Worm (Caenorhabditis elegans) whole organism, young adult: ENCODE measurements around the gene tbc-6.

ENCODE experiments used
- B0019.2 ChIP-seq: fragments of 200-800 bp; sonication (Bioruptor generic); conservative IDR thresholded peaks from 2 replicates; pipeline ENCODE4 v1.3.6; 2022; ENCODE audit warnings: missing genetic modification reagents, missing genetic modification characterization, missing compliant biosample characterization
- B0336.3 ChIP-seq: fragments of 200-800 bp; sonication (Bioruptor generic); IDR thresholded peaks from 2 replicates; pipeline ENCODE4 v1.3.6; 2022; ENCODE audit warnings: missing genetic modification characterization, missing compliant biosample characterization
- D2030.7 ChIP-seq: fragments of 200-800 bp; sonication (Bioruptor generic); IDR thresholded peaks from 2 replicates; pipeline ENCODE4 v1.3.6; 2022; ENCODE audit warnings: missing genetic modification reagents, missing genetic modification characterization, missing compliant biosample characterization
- F10E7.11 ChIP-seq: sonication (generic microtip); optimal IDR thresholded peaks from 2 replicates; lab custom pipeline; 2017; ENCODE audit warnings: mild to moderate bottlenecking, missing genetic modification characterization, moderate library complexity, missing compliant biosample characterization
- F22D6.2 ChIP-seq: sonication (generic microtip); optimal IDR thresholded peaks from 2 replicates; lab custom pipeline; 2016; ENCODE audit warnings: mild to moderate bottlenecking, missing genetic modification characterization, missing compliant biosample characterization
- F23B12.7 ChIP-seq: sonication (generic microtip); optimal IDR thresholded peaks from 2 replicates; lab custom pipeline; 2017; ENCODE audit warnings: missing genetic modification characterization, mild to moderate bottlenecking, missing compliant biosample characterization, antibody characterized with exemption, moderate library complexity; ENCODE audit not compliant: insufficient read depth
- F39B2.1 ChIP-seq: fragments of 200-800 bp; sonication (Bioruptor generic); IDR thresholded peaks from 2 replicates; pipeline ENCODE4 v1.3.6; 2022; ENCODE audit warnings: missing genetic modification reagents, missing genetic modification characterization, missing compliant biosample characterization
- T26A5.8 ChIP-seq: sonication (generic microtip); optimal IDR thresholded peaks from 2 replicates; lab custom pipeline; 2016; ENCODE audit warnings: missing genetic modification characterization, missing compliant biosample characterization
- Y53F4B.3 ChIP-seq: fragments of 200-800 bp; sonication (Bioruptor generic); IDR thresholded peaks from 2 replicates; pipeline ENCODE4 v1.3.6; 2022; ENCODE audit warnings: missing genetic modification reagents, missing genetic modification characterization, missing compliant biosample characterization
- Y53G8AR.9 ChIP-seq: fragments of 200-800 bp; sonication (Bioruptor generic); conservative IDR thresholded peaks from 2 replicates; pipeline ENCODE4 v1.3.6; 2022; ENCODE audit warnings: missing genetic modification reagents, missing genetic modification characterization, missing compliant biosample characterization
- Y67H2A.10 ChIP-seq: fragments of 200-800 bp; sonication (Bioruptor generic); conservative IDR thresholded peaks from 2 replicates; pipeline ENCODE4 v1.3.6; 2022; ENCODE audit warnings: missing genetic modification reagents, missing genetic modification characterization, missing compliant biosample characterization
- aptf-3 ChIP-seq: fragments of 200-800 bp; sonication (Bioruptor generic); IDR thresholded peaks from 2 replicates; pipeline ENCODE4 v1.3.6; 2022; ENCODE audit warnings: missing genetic modification characterization, missing compliant biosample characterization
- atf-7 ChIP-seq: sonication (generic microtip); optimal IDR thresholded peaks from 2 replicates; lab custom pipeline; 2017; ENCODE audit warnings: mild to moderate bottlenecking, missing genetic modification characterization, missing compliant biosample characterization
- ceh-40 ChIP-seq: fragments of 200-800 bp; sonication (Bioruptor generic); IDR thresholded peaks from 2 replicates; pipeline ENCODE4 v1.3.6; 2022; ENCODE audit warnings: missing genetic modification characterization, missing compliant biosample characterization
- ceh-58 ChIP-seq: fragments of 200-800 bp; sonication (Bioruptor generic); IDR thresholded peaks from 2 replicates; pipeline ENCODE4 v1.3.6; 2022; ENCODE audit warnings: missing genetic modification characterization, missing compliant biosample characterization
- ceh-79 ChIP-seq: sonication (generic microtip); optimal IDR thresholded peaks from 2 replicates; lab custom pipeline; 2017; ENCODE audit warnings: mild to moderate bottlenecking, missing genetic modification characterization, missing compliant biosample characterization
- dox-1 ChIP-seq: fragments of 200-800 bp; sonication (Bioruptor generic); IDR thresholded peaks from 2 replicates; pipeline ENCODE4 v1.3.6; 2022; ENCODE audit warnings: missing genetic modification reagents, missing genetic modification characterization, missing compliant biosample characterization
- egrh-3 ChIP-seq: fragments of 200-800 bp; sonication (Bioruptor generic); IDR thresholded peaks from 2 replicates; pipeline ENCODE4 v1.3.6; 2022; ENCODE audit warnings: missing genetic modification reagents, missing genetic modification characterization, missing compliant biosample characterization
- lsl-1 ChIP-seq: fragments of 200-800 bp; sonication (Bioruptor generic); optimal IDR thresholded peaks from 2 replicates; lab custom pipeline; 2018; ENCODE audit warnings: mild to moderate bottlenecking, missing genetic modification characterization, moderate library complexity, missing compliant biosample characterization
- madf-10 ChIP-seq: sonication (generic microtip); optimal IDR thresholded peaks from 2 replicates; lab custom pipeline; 2016; ENCODE audit warnings: mild to moderate bottlenecking, missing genetic modification characterization, missing compliant biosample characterization
- madf-8 ChIP-seq: fragments of 200-800 bp; sonication (Bioruptor generic); conservative IDR thresholded peaks from 2 replicates; pipeline ENCODE4 v1.3.6; 2022; ENCODE audit warnings: missing genetic modification reagents, missing genetic modification characterization, missing compliant biosample characterization
- nfya-2 ChIP-seq: fragments of 200-800 bp; sonication (Bioruptor generic); IDR thresholded peaks from 2 replicates; pipeline ENCODE4 v1.3.6; 2022; ENCODE audit warnings: missing genetic modification reagents, missing genetic modification characterization, missing compliant biosample characterization
- nhr-179 ChIP-seq: sonication (generic microtip); optimal IDR thresholded peaks from 2 replicates; lab custom pipeline; 2016; ENCODE audit warnings: mild to moderate bottlenecking, missing genetic modification characterization, missing compliant biosample characterization
- rec-8 ChIP-seq, 2 experiments: sonication (generic microtip); optimal IDR thresholded peaks; 2 replicates each; lab custom pipeline; 2016; ENCODE audit warnings: mild to moderate bottlenecking in 2 of 2, missing genetic modification characterization in 2 of 2, missing genetic modification reagents in 2 of 2, missing genotype in 2 of 2, missing biosample characterization in 1 of 2, missing compliant biosample characterization in 1 of 2, moderate library complexity in 1 of 2
- rpc-1 ChIP-seq, 2 experiments: fragments of 150-350 bp in 1 of 2; sonication (generic microtip) in 1 of 2; optimal IDR thresholded peaks; 2 replicates each; lab custom pipeline; 2014 to 2018; ENCODE audit warnings: missing biosample characterization in 1 of 2, missing genetic modification characterization in 1 of 2, missing genetic modification reagents in 1 of 2, missing genotype in 1 of 2
- snpc-3.4 ChIP-seq: sonication (generic microtip); optimal IDR thresholded peaks from 2 replicates; lab custom pipeline; 2017; ENCODE audit warnings: missing genetic modification characterization, mild to moderate bottlenecking, missing compliant biosample characterization, antibody characterized with exemption, moderate library complexity, missing genotype, missing genetic modification reagents
- sptf-2 ChIP-seq: fragments of 200-800 bp; sonication (Bioruptor generic); optimal IDR thresholded peaks from 2 replicates; lab custom pipeline; 2018; ENCODE audit warnings: mild to moderate bottlenecking, missing genetic modification characterization, missing compliant biosample characterization
- unc-130 ChIP-seq: sonication (generic microtip); optimal IDR thresholded peaks from 2 replicates; lab custom pipeline; 2016; ENCODE audit warnings: missing genetic modification reagents, missing genetic modification characterization, missing compliant biosample characterization
- zfh-2 ChIP-seq: fragments of 200-800 bp; sonication (Bioruptor generic); conservative IDR thresholded peaks from 2 replicates; pipeline ENCODE4 v1.3.6; 2022; ENCODE audit warnings: missing genetic modification reagents, missing genetic modification characterization, missing compliant biosample characterization
- ztf-22 ChIP-seq: fragments of 200-800 bp; sonication (Bioruptor generic); optimal IDR thresholded peaks from 2 replicates; lab custom pipeline; 2018; ENCODE audit warnings: mild to moderate bottlenecking, missing genetic modification characterization, moderate library complexity, missing compliant biosample characterization
- ztf-25 ChIP-seq: fragments of 200-800 bp; sonication (Bioruptor generic); IDR thresholded peaks from 2 replicates; pipeline ENCODE4 v1.3.6; 2022; ENCODE audit warnings: missing genetic modification reagents, missing genetic modification characterization, missing compliant biosample characterization
- ztf-28 ChIP-seq: fragments of 200-800 bp; sonication (Bioruptor generic); IDR thresholded peaks from 2 replicates; pipeline ENCODE4 v1.3.6; 2022; ENCODE audit warnings: missing genetic modification reagents, missing genetic modification characterization, missing compliant biosample characterization

The tbc-6 gene

ce11 chrII:6831531-6832201 is 16.3 kb upstream of the tbc-6 start:
- TF ChIP-seq Y67H2A.10 (GFP tag; lab: Robert Waterston, UW) (no peak), F10E7.11 (no peak), madf-8 (GFP tag; lab: Robert Waterston, UW) (no peak), snpc-3.4 (tag; lab: Kevin White, UChicago) (no peak), ztf-25 (GFP tag; lab: Robert Waterston, UW) (no peak), B0019.2 (GFP tag; lab: Robert Waterston, UW) (no peak), ztf-28 (GFP tag; lab: Robert Waterston, UW) (no peak), ceh-40 (GFP tag; lab: Robert Waterston, UW) (no peak), ceh-58 (no peak), aptf-3 (GFP tag; lab: Robert Waterston, UW) (no peak), F23B12.7 (tag; lab: Kevin White, UChicago) (no peak), F22D6.2 (no peak), ztf-22 (GFP tag; lab: Kevin White, UChicago) (no peak)

ce11 chrII:6832207-6832606 is 15.7 kb upstream of the tbc-6 start:
- TF ChIP-seq F39B2.1 (GFP tag; lab: Robert Waterston, UW) (no peak), Y53G8AR.9 (GFP tag; lab: Robert Waterston, UW) (no peak), egrh-3 (GFP tag; lab: Robert Waterston, UW) (no peak), D2030.7 (GFP tag; lab: Robert Waterston, UW) (no peak), lsl-1 (GFP tag; lab: Kevin White, UChicago) (no peak), zfh-2 (GFP tag; lab: Robert Waterston, UW) (no peak), ceh-40 (GFP tag; lab: Robert Waterston, UW) (no peak), rpc-1 (optimal IDR thresholded peaks at IDR 0.05; lab: Kevin White, UChicago) (no peak), rpc-1 (tag; optimal IDR thresholded peaks at IDR 0.05; lab: Kevin White, UChicago) (no peak), atf-7 (no peak), B0336.3 (no peak), F10E7.11 (no peak), Y53F4B.3 (GFP tag; lab: Robert Waterston, UW) (no peak), rec-8 (tag; optimal IDR thresholded peaks at IDR 0.05; lab: Kevin White, UChicago) (no peak), nhr-179 (tag; lab: Kevin White, UChicago) (no peak), dox-1 (GFP tag; lab: Robert Waterston, UW) (no peak), T26A5.8 (tag; lab: Kevin White, UChicago) (no peak), nfya-2 (no peak), madf-10 (tag; lab: Kevin White, UChicago) (no peak)

- TF ChIP-seq unc-130 (GFP tag; lab: Kevin White, UChicago) (no peak), ceh-79 (tag; lab: Kevin White, UChicago) (no peak), zfh-2 (GFP tag; lab: Robert Waterston, UW) (peak; percentile 50; the same call in 1 of the 2 replicates), sptf-2 (no peak)
These were observed 15.1 kb upstream of the tbc-6 start for ce11 chrII:6832695-6833389.
